Fruit fly (Drosophila melanogaster) whole organism, prepupa: Measurements from ENCODE around the gene Mcm6.
A peak's percentile ranks its signal among the peaks of the same experiment; 100 is the strongest.

Experiments used
- Blimp-1 ChIP-seq: fragments of 200-800 bp; sonication (Bioruptor generic); optimal IDR thresholded peaks from 3 replicates; lab custom pipeline; 2017; ENCODE audit warnings: missing biosample characterization, missing genetic modification characterization, mild to moderate bottlenecking, moderate library complexity, missing genetic modification reagents
- CG10631 ChIP-seq: fragments of 200-800 bp; sonication (Bioruptor generic); optimal IDR thresholded peaks from 2 replicates; lab custom pipeline; 2016; ENCODE audit warnings: missing biosample characterization, missing genetic modification characterization
- CG10669 ChIP-seq: fragments of 200-800 bp; sonication (Bioruptor generic); optimal IDR thresholded peaks from 3 replicates; lab custom pipeline; 2018; ENCODE audit warnings: missing biosample characterization, mild to moderate bottlenecking, missing genetic modification characterization, moderate library complexity
- CG11294 ChIP-seq: fragments of 200-800 bp; sonication (Bioruptor generic); IDR thresholded peaks from 2 replicates; pipeline ENCODE4 v1.3.6; 2022; ENCODE audit warnings: missing biosample characterization, missing genetic modification characterization
- CG11762 ChIP-seq: fragments of 200-800 bp; sonication (Bioruptor generic); optimal IDR thresholded peaks from 3 replicates; lab custom pipeline; 2016; ENCODE audit warnings: missing biosample characterization, missing genetic modification characterization; ENCODE audit not compliant: insufficient read depth
- CG11902 ChIP-seq: fragments of 200-800 bp; sonication (Bioruptor generic); optimal IDR thresholded peaks from 3 replicates; lab custom pipeline; 2016; ENCODE audit warnings: missing biosample characterization, missing genetic modification characterization
- CG15336 ChIP-seq: fragments of 200-800 bp; sonication (Bioruptor generic); IDR thresholded peaks from 2 replicates; pipeline ENCODE4 v1.3.6; 2022; ENCODE audit warnings: missing biosample characterization, missing genetic modification characterization
- CG1621 ChIP-seq: fragments of 200-800 bp; sonication (Bioruptor generic); optimal IDR thresholded peaks from 3 replicates; lab custom pipeline; 2018; ENCODE audit warnings: missing biosample characterization, mild to moderate bottlenecking, missing genetic modification characterization
- CG16779 ChIP-seq: fragments of 200-800 bp; sonication (Bioruptor generic); optimal IDR thresholded peaks from 3 replicates; lab custom pipeline; 2017; ENCODE audit warnings: missing biosample characterization, mild to moderate bottlenecking, missing genetic modification characterization
- CG3032 ChIP-seq: fragments of 200-800 bp; optimal IDR thresholded peaks from 2 replicates; lab custom pipeline; 2019; ENCODE audit warnings: missing biosample characterization, mild to moderate bottlenecking, missing genetic modification characterization, moderate library complexity
- CG32006 ChIP-seq: fragments of 200-800 bp; sonication (Bioruptor generic); optimal IDR thresholded peaks from 3 replicates; lab custom pipeline; 2017; ENCODE audit warnings: missing biosample characterization, mild to moderate bottlenecking, missing genetic modification characterization
- CG34406 ChIP-seq: fragments of 200-800 bp; sonication (Bioruptor generic); optimal IDR thresholded peaks from 3 replicates; lab custom pipeline; 2016; ENCODE audit warnings: missing biosample characterization, missing genetic modification characterization
- CG3919 ChIP-seq: fragments of 200-800 bp; sonication (Bioruptor generic); optimal IDR thresholded peaks from 3 replicates; lab custom pipeline; 2016; ENCODE audit warnings: missing biosample characterization, missing genetic modification characterization
- CG4318 ChIP-seq: fragments of 200-800 bp; sonication (Bioruptor generic); optimal IDR thresholded peaks from 3 replicates; lab custom pipeline; 2017; ENCODE audit warnings: missing biosample characterization, mild to moderate bottlenecking, missing genetic modification characterization
- CG6163 ChIP-seq: fragments of 200-800 bp; sonication (Bioruptor generic); IDR thresholded peaks from 3 replicates; pipeline ENCODE4 v1.3.6; 2022; ENCODE audit warnings: missing biosample characterization, missing genetic modification characterization
- CG6276 ChIP-seq: fragments of 200-800 bp; sonication (Bioruptor generic); optimal IDR thresholded peaks from 2 replicates; lab custom pipeline; 2017; ENCODE audit warnings: missing biosample characterization, mild to moderate bottlenecking, missing genetic modification characterization
- CG6792 ChIP-seq: fragments of 200-800 bp; sonication (Bioruptor generic); optimal IDR thresholded peaks from 3 replicates; lab custom pipeline; 2016; ENCODE audit warnings: missing biosample characterization, missing genetic modification characterization
- CG6808 ChIP-seq: fragments of 200-800 bp; sonication (Bioruptor generic); optimal IDR thresholded peaks from 3 replicates; lab custom pipeline; 2017; ENCODE audit warnings: missing biosample characterization, missing genetic modification characterization, mild to moderate bottlenecking, moderate library complexity, missing genetic modification reagents
- CG6854 ChIP-seq: fragments of 200-800 bp; sonication (Bioruptor generic); optimal IDR thresholded peaks from 2 replicates; lab custom pipeline; 2017; ENCODE audit warnings: missing biosample characterization, mild to moderate bottlenecking, missing genetic modification characterization
- CG7368 ChIP-seq: fragments of 200-800 bp; sonication (Bioruptor generic); optimal IDR thresholded peaks from 3 replicates; lab custom pipeline; 2016; ENCODE audit warnings: missing biosample characterization, missing genetic modification characterization
- CG8119 ChIP-seq: fragments of 200-800 bp; sonication (Bioruptor generic); IDR thresholded peaks from 3 replicates; pipeline ENCODE4 v1.3.6; 2022; ENCODE audit warnings: missing biosample characterization, missing genetic modification characterization
- CG8319 ChIP-seq: fragments of 200-800 bp; sonication (Bioruptor generic); optimal IDR thresholded peaks from 3 replicates; lab custom pipeline; 2016; ENCODE audit warnings: missing biosample characterization, missing genetic modification characterization
- CG8632 ChIP-seq: fragments of 200-800 bp; sonication (Bioruptor generic); optimal IDR thresholded peaks from 3 replicates; lab custom pipeline; 2016; ENCODE audit warnings: missing biosample characterization, missing genetic modification characterization
- CG9139 ChIP-seq: fragments of 200-800 bp; sonication (Bioruptor generic); optimal IDR thresholded peaks from 3 replicates; lab custom pipeline; 2017; ENCODE audit warnings: missing biosample characterization, mild to moderate bottlenecking, missing genetic modification characterization
- Eip75B ChIP-seq: fragments of 200-800 bp; sonication (Bioruptor generic); optimal IDR thresholded peaks from 3 replicates; lab custom pipeline; 2016; ENCODE audit warnings: missing biosample characterization, missing genetic modification characterization
- Eip78C ChIP-seq: fragments of 200-800 bp; sonication (Bioruptor generic); peaks from one replicate; lab custom pipeline; 2016; ENCODE audit warnings: missing biosample characterization, missing genetic modification characterization
- Eip93F ChIP-seq: fragments of 200-800 bp; sonication (Bioruptor generic); optimal IDR thresholded peaks from 2 replicates; lab custom pipeline; 2016; ENCODE audit warnings: missing biosample characterization, mild to moderate bottlenecking, missing genetic modification characterization
- Ets21C ChIP-seq: fragments of 200-800 bp; sonication (Bioruptor generic); optimal IDR thresholded peaks from 3 replicates; lab custom pipeline; 2016; ENCODE audit warnings: missing biosample characterization, missing genetic modification characterization
- Ets96B ChIP-seq: fragments of 200-800 bp; optimal IDR thresholded peaks from 2 replicates; lab custom pipeline; 2019; ENCODE audit warnings: missing biosample characterization, mild to moderate bottlenecking, missing genetic modification characterization, moderate library complexity
- Hr39 ChIP-seq: fragments of 200-800 bp; sonication (Bioruptor generic); optimal IDR thresholded peaks from 2 replicates; lab custom pipeline; 2016; ENCODE audit warnings: missing biosample characterization, missing genetic modification characterization
- Hr4 ChIP-seq: fragments of 200-800 bp; sonication (Bioruptor generic); optimal IDR thresholded peaks from 3 replicates; lab custom pipeline; 2016; ENCODE audit warnings: missing biosample characterization, missing genetic modification characterization
- Met ChIP-seq: fragments of 200-800 bp; sonication (Bioruptor generic); optimal IDR thresholded peaks from 3 replicates; lab custom pipeline; 2016; ENCODE audit warnings: missing biosample characterization, missing genetic modification characterization
- OdsH ChIP-seq: fragments of 200-800 bp; sonication (Bioruptor generic); optimal IDR thresholded peaks from 3 replicates; lab custom pipeline; 2016; ENCODE audit warnings: missing biosample characterization, missing genetic modification characterization
- Smox ChIP-seq: fragments of 200-800 bp; sonication (Bioruptor generic); optimal IDR thresholded peaks from 3 replicates; lab custom pipeline; 2016; ENCODE audit warnings: missing biosample characterization, missing genetic modification characterization
- Sox102F ChIP-seq: fragments of 200-800 bp; sonication (Bioruptor generic); optimal IDR thresholded peaks from 2 replicates; lab custom pipeline; 2016; ENCODE audit warnings: missing biosample characterization, mild to moderate bottlenecking, missing genetic modification characterization
- Sox14 ChIP-seq: fragments of 200-800 bp; sonication (Bioruptor generic); optimal IDR thresholded peaks from 3 replicates; lab custom pipeline; 2016; ENCODE audit warnings: missing biosample characterization, missing genetic modification characterization
- Sox15 ChIP-seq: fragments of 200-800 bp; sonication (Bioruptor generic); optimal IDR thresholded peaks from 3 replicates; lab custom pipeline; 2016; ENCODE audit warnings: missing biosample characterization, missing genetic modification characterization
- achi ChIP-seq: fragments of 200-800 bp; sonication (Bioruptor generic); optimal IDR thresholded peaks from 3 replicates; lab custom pipeline; 2016; ENCODE audit warnings: missing biosample characterization, missing genetic modification characterization
- acj6 ChIP-seq: fragments of 200-800 bp; sonication (Bioruptor generic); optimal IDR thresholded peaks from 3 replicates; lab custom pipeline; 2016; ENCODE audit warnings: missing biosample characterization, missing genetic modification characterization
- dac ChIP-seq: fragments of 200-800 bp; sonication (Bioruptor generic); optimal IDR thresholded peaks from 2 replicates; lab custom pipeline; 2017; ENCODE audit warnings: missing biosample characterization, mild to moderate bottlenecking, missing genetic modification characterization
- dsx ChIP-seq: fragments of 200-800 bp; optimal IDR thresholded peaks from 3 replicates; lab custom pipeline; 2019; ENCODE audit warnings: missing biosample characterization, mild to moderate bottlenecking, missing genetic modification characterization, moderate library complexity; ENCODE audit not compliant: poor library complexity, severe bottlenecking
- esn ChIP-seq: fragments of 200-800 bp; sonication (Bioruptor generic); optimal IDR thresholded peaks from 2 replicates; lab custom pipeline; 2016; ENCODE audit warnings: missing biosample characterization, mild to moderate bottlenecking, missing genetic modification characterization, moderate library complexity
- fd59A ChIP-seq: fragments of 200-800 bp; sonication (Bioruptor generic); optimal IDR thresholded peaks from 2 replicates; lab custom pipeline; 2017; ENCODE audit warnings: missing biosample characterization, mild to moderate bottlenecking, missing genetic modification characterization, missing genetic modification reagents
- fd85E ChIP-seq: fragments of 200-800 bp; sonication (Bioruptor generic); optimal IDR thresholded peaks from 3 replicates; lab custom pipeline; 2016; ENCODE audit warnings: missing biosample characterization, missing genetic modification characterization
- fkh ChIP-seq: fragments of 200-800 bp; sonication (Bioruptor generic); optimal IDR thresholded peaks from 3 replicates; lab custom pipeline; 2017; ENCODE audit warnings: missing biosample characterization, mild to moderate bottlenecking, missing genetic modification characterization, moderate library complexity
- lz ChIP-seq: fragments of 200-800 bp; sonication (Bioruptor generic); optimal IDR thresholded peaks from 3 replicates; lab custom pipeline; 2016; ENCODE audit warnings: missing biosample characterization, missing genetic modification characterization
- net ChIP-seq: fragments of 200-800 bp; sonication (Bioruptor generic); optimal IDR thresholded peaks from 3 replicates; lab custom pipeline; 2016; ENCODE audit warnings: missing biosample characterization, missing genetic modification characterization
- pdm3 ChIP-seq: fragments of 200-800 bp; sonication (Bioruptor generic); optimal IDR thresholded peaks from 3 replicates; lab custom pipeline; 2016; ENCODE audit warnings: missing biosample characterization, missing genetic modification characterization
- salr ChIP-seq, 2 experiments: fragments of 200-800 bp; sonication (Bioruptor generic); optimal IDR thresholded peaks; 3 replicates each; lab custom pipeline; 2016 to 2018; ENCODE audit warnings: missing biosample characterization in 2 of 2, missing genetic modification characterization in 2 of 2, mild to moderate bottlenecking in 1 of 2
- ss ChIP-seq, 2 experiments: fragments of 200-800 bp; sonication (Bioruptor generic); optimal IDR thresholded peaks; 2 replicates in 1 of 2; 3 replicates in 1 of 2; lab custom pipeline; 2017 to 2018; ENCODE audit warnings: mild to moderate bottlenecking in 2 of 2, missing biosample characterization in 2 of 2, missing genetic modification characterization in 2 of 2, moderate library complexity in 1 of 2
- svp ChIP-seq: fragments of 200-800 bp; sonication (Bioruptor generic); peaks from one replicate; lab custom pipeline; 2016; ENCODE audit warnings: missing biosample characterization, missing genetic modification characterization
- topi ChIP-seq: fragments of 200-800 bp; sonication (Bioruptor generic); optimal IDR thresholded peaks from 3 replicates; lab custom pipeline; 2016; ENCODE audit warnings: missing biosample characterization, missing genetic modification characterization
- vri ChIP-seq: fragments of 200-800 bp; sonication (Bioruptor generic); optimal IDR thresholded peaks from 3 replicates; lab custom pipeline; 2016; ENCODE audit warnings: missing biosample characterization, mild to moderate bottlenecking, missing genetic modification characterization

The Mcm6 gene

dm6 chrX:6661880-6662279 is 12.3 kb upstream of the Mcm6 start:
- TF ChIP-seq dac (GFP tag; lab: Kevin White, UChicago) = peak; percentile 2
- no peak for TF ChIP-seq CG10669 (GFP tag; lab: Kevin White, UChicago)
- no peak for TF ChIP-seq Ets21C (GFP tag; lab: Kevin White, UChicago)
- TF ChIP-seq CG16779 (tag; lab: Kevin White, UChicago) = no peak
- TF ChIP-seq vri (GFP tag; lab: Kevin White, UChicago) = no peak
- no peak for TF ChIP-seq Ets96B (tag; lab: Kevin White, UChicago)
- no peak for TF ChIP-seq CG6808 (GFP tag; lab: Kevin White, UChicago)
- no peak for TF ChIP-seq fd59A (GFP tag; lab: Kevin White, UChicago)
- no peak for TF ChIP-seq lz
- no peak for TF ChIP-seq CG1621 (tag; lab: Kevin White, UChicago)
- no peak for TF ChIP-seq CG7368 (GFP tag; lab: Kevin White, UChicago)
- TF ChIP-seq CG6854 (GFP tag; lab: Kevin White, UChicago) = no peak
- TF ChIP-seq ss (GFP tag; optimal IDR thresholded peaks at IDR 0.05; lab: Kevin White, UChicago) = no peak
- TF ChIP-seq CG6792 (GFP tag; lab: Kevin White, UChicago) = no peak
- TF ChIP-seq CG8319 (GFP tag; lab: Kevin White, UChicago) = no peak
- TF ChIP-seq fd85E (GFP tag; lab: Kevin White, UChicago) = no peak
- no peak for TF ChIP-seq CG11762 (GFP tag; lab: Kevin White, UChicago)
- TF ChIP-seq fkh (GFP tag; lab: Kevin White, UChicago) = no peak
- no peak for TF ChIP-seq Eip93F
- TF ChIP-seq CG15336 (GFP tag; lab: Robert Waterston, UW) = 0 out of 2 replicates have a peak, but pooled peaks have one; percentile 2
- no peak for TF ChIP-seq Met (GFP tag; lab: Kevin White, UChicago)
- TF ChIP-seq Sox14 (GFP tag; lab: Kevin White, UChicago) = peak; percentile 9
- no peak for TF ChIP-seq esn
- no peak for TF ChIP-seq net (GFP tag; lab: Kevin White, UChicago)
- TF ChIP-seq CG11902 (GFP tag; lab: Kevin White, UChicago) = no peak
- no peak for TF ChIP-seq CG8632
- TF ChIP-seq CG8119 (GFP tag; lab: Robert Waterston, UW) = no peak
- TF ChIP-seq CG11294 (GFP tag; lab: Robert Waterston, UW) = no peak
- no peak for TF ChIP-seq salr (GFP tag; optimal IDR thresholded peaks at IDR 0.05; lab: Kevin White, UChicago)
- no peak for TF ChIP-seq Hr39 (GFP tag; lab: Kevin White, UChicago)
- peak; percentile 0 for TF ChIP-seq CG10631
- TF ChIP-seq acj6 (GFP tag; lab: Kevin White, UChicago) = no peak
- TF ChIP-seq CG6163 (GFP tag; lab: Robert Waterston, UW) = no peak
- peak; percentile 15 for TF ChIP-seq CG32006 (GFP tag; lab: Kevin White, UChicago)
- TF ChIP-seq Eip78C (GFP tag; lab: Kevin White, UChicago) = peak; percentile 34
- peak; percentile 74 for TF ChIP-seq svp (GFP tag; lab: Kevin White, UChicago)
- no peak for TF ChIP-seq dsx
- no peak for TF ChIP-seq CG3032 (tag; lab: Kevin White, UChicago)
- peak; percentile 15 for TF ChIP-seq Hr4 (GFP tag; lab: Kevin White, UChicago)
- no peak for TF ChIP-seq CG34406 (GFP tag; lab: Kevin White, UChicago)
- TF ChIP-seq Blimp-1 (GFP tag; lab: Kevin White, UChicago) = no peak
- TF ChIP-seq Sox15 = no peak
- peak; percentile 35 for TF ChIP-seq CG6276 (GFP tag; lab: Kevin White, UChicago)
- TF ChIP-seq CG3919 (GFP tag; lab: Kevin White, UChicago) = no peak
- TF ChIP-seq Eip75B (GFP tag; lab: Kevin White, UChicago) = no peak
- no peak for TF ChIP-seq achi
- TF ChIP-seq Sox102F (GFP tag; lab: Kevin White, UChicago) = no peak
- peak; percentile 12 for TF ChIP-seq pdm3
- TF ChIP-seq OdsH (GFP tag; lab: Kevin White, UChicago) = no peak
- TF ChIP-seq topi = no peak
- no peak for TF ChIP-seq Smox (GFP tag; lab: Kevin White, UChicago)
- TF ChIP-seq CG4318 (GFP tag; lab: Kevin White, UChicago) = no peak
- no peak for TF ChIP-seq CG9139 (GFP tag; lab: Kevin White, UChicago)
